Fruit fly (Drosophila melanogaster) whole organism, pupa: ENCODE results near the gene CG14891.

Experiments
- CG14655 ChIP-seq: fragments of 200-800 bp; sonication (Bioruptor generic); optimal IDR thresholded peaks from 3 replicates; lab custom pipeline; 2017; ENCODE audit warnings: mild to moderate bottlenecking, missing biosample characterization, missing genetic modification reagents, missing genetic modification characterization
- CG15710 ChIP-seq: fragments of 200-800 bp; sonication (Bioruptor generic); optimal IDR thresholded peaks from 2 replicates; lab custom pipeline; 2018; ENCODE audit warnings: missing biosample characterization, mild to moderate bottlenecking, missing genetic modification characterization, moderate library complexity
- Pif1A ChIP-seq: fragments of 200-800 bp; sonication (Bioruptor generic); optimal IDR thresholded peaks from 3 replicates; lab custom pipeline; 2016; ENCODE audit warnings: missing biosample characterization, missing genetic modification characterization

DNA sequence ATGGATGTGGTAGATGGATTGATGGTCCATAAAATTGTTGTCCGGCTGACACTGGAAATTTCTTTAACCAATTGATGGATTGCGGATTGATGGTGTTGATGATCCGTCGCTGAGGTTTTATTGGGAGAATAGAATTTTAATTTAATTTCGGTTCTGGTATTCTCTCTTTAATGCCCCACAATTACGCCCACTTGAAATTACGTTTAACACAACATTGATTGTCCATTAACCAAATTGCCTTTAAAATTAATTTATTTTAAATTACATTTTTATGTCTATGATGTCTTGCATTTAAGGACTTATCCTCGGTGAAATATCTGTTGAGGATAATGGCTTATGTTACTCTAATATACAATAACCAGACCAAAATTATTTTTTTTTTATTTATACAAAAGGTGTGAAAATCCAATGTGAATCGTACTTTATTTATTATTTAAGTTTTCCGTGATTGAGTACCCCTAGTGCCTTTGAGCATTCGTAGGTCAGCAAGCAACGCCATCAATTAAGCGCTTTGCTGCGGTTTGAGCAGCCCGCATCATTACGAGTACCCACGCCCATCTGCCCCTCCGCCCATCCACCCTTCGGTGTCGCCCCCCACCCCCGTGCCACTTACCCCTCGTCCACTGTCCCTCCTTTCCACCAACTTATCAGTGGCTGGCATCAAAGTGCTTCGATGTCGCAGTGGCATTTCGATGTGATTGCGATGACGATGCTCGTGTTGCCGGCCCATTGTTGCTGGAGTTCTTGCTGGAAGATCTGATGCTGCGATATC is 17.7 kb upstream of the CG14891 start:
- TF ChIP-seq Pif1A (GFP tag; lab: Kevin White, UChicago) (no peak), CG14655 (GFP tag; lab: Kevin White, UChicago) (peak; percentile 4), CG15710 (tag; lab: Kevin White, UChicago) (no peak)
